Worm (Caenorhabditis elegans) whole organism, young adult: ENCODE results near the gene F56D6.14.

Experiments
- B0035.1 ChIP-seq: sonication (generic microtip); optimal IDR thresholded peaks from 2 replicates; lab custom pipeline; 2016; ENCODE audit warnings: missing genetic modification characterization, mild to moderate bottlenecking, missing compliant biosample characterization, missing genotype, missing genetic modification reagents
- F33H1.4 ChIP-seq: fragments of 200-800 bp; sonication (Bioruptor generic); IDR thresholded peaks from 2 replicates; pipeline ENCODE4 v1.3.6; 2022; ENCODE audit warnings: missing genetic modification reagents, missing genetic modification characterization, missing compliant biosample characterization
- F37B4.10 ChIP-seq: fragments of 200-800 bp; sonication (Bioruptor generic); IDR thresholded peaks from 2 replicates; pipeline ENCODE4 v1.3.6; 2022; ENCODE audit warnings: missing genetic modification characterization, missing compliant biosample characterization
- F52B5.7 ChIP-seq: sonication (generic microtip); optimal IDR thresholded peaks from 2 replicates; lab custom pipeline; 2016; ENCODE audit warnings: mild to moderate bottlenecking, missing genetic modification characterization, missing compliant biosample characterization
- F55B11.4 ChIP-seq: sonication (generic microtip); optimal IDR thresholded peaks from 2 replicates; lab custom pipeline; 2016; ENCODE audit warnings: missing compliant biosample characterization, missing genetic modification characterization, borderline replicate concordance; ENCODE audit not compliant: insufficient read depth
- K12H6.12 ChIP-seq: fragments of 200-800 bp; sonication (Bioruptor generic); optimal IDR thresholded peaks from 2 replicates; lab custom pipeline; 2018; ENCODE audit warnings: mild to moderate bottlenecking, missing genetic modification characterization, missing compliant biosample characterization
- Y53F4B.3 ChIP-seq: fragments of 200-800 bp; sonication (Bioruptor generic); IDR thresholded peaks from 2 replicates; pipeline ENCODE4 v1.3.6; 2022; ENCODE audit warnings: missing genetic modification reagents, missing genetic modification characterization, missing compliant biosample characterization
- ama-1 ChIP-seq, 3 experiments: fragments of 150-350 bp in 1 of 3; sonication (generic microtip) in 2 of 3; optimal IDR thresholded peaks; 2 replicates each; lab custom pipeline; 2014 to 2018; ENCODE audit warnings: missing biosample characterization in 2 of 3, missing genetic modification characterization in 2 of 3, missing genetic modification reagents in 2 of 3
- athp-1 ChIP-seq: sonication (generic microtip); optimal IDR thresholded peaks from 2 replicates; lab custom pipeline; 2017; ENCODE audit warnings: mild to moderate bottlenecking, missing genetic modification characterization, missing compliant biosample characterization
- attf-5 ChIP-seq: fragments of 200-800 bp; sonication (Bioruptor generic); optimal IDR thresholded peaks from 2 replicates; lab custom pipeline; 2018; ENCODE audit warnings: mild to moderate bottlenecking, missing genetic modification characterization, missing compliant biosample characterization
- bed-2 ChIP-seq: fragments of 200-800 bp; sonication (Bioruptor generic); IDR thresholded peaks from 2 replicates; pipeline ENCODE4 v1.3.6; 2022; ENCODE audit warnings: missing genetic modification reagents, missing genetic modification characterization, missing compliant biosample characterization
- cebp-1 ChIP-seq, 2 experiments: fragments of 200-800 bp in 1 of 2; sonication (Bioruptor generic) in 1 of 2; sonication (generic microtip) in 1 of 2; IDR thresholded peaks in 1 of 2; optimal IDR thresholded peaks in 1 of 2; 2 replicates each; pipeline versions ENCODE4 v1.3.6 to Lab custom; 2017 to 2022; ENCODE audit warnings: missing compliant biosample characterization in 2 of 2, missing genetic modification characterization in 2 of 2, mild to moderate bottlenecking in 1 of 2, missing genetic modification reagents in 1 of 2, moderate library complexity in 1 of 2
- ceh-79 ChIP-seq: sonication (generic microtip); optimal IDR thresholded peaks from 2 replicates; lab custom pipeline; 2017; ENCODE audit warnings: mild to moderate bottlenecking, missing genetic modification characterization, missing compliant biosample characterization
- dpff-1 ChIP-seq: sonication (generic microtip); optimal IDR thresholded peaks from 2 replicates; lab custom pipeline; 2017; ENCODE audit warnings: mild to moderate bottlenecking, missing genetic modification characterization, missing compliant biosample characterization
- dpl-1 ChIP-seq: fragments of 150-350 bp; optimal IDR thresholded peaks from 2 replicates; lab custom pipeline; 2014; ENCODE audit warnings: missing biosample characterization, missing genetic modification reagents, missing genetic modification characterization
- fkh-3 ChIP-seq: sonication (generic microtip); optimal IDR thresholded peaks from 2 replicates; lab custom pipeline; 2016; ENCODE audit warnings: mild to moderate bottlenecking, missing genetic modification characterization, missing compliant biosample characterization
- him-1 ChIP-seq: sonication (generic microtip); optimal IDR thresholded peaks from 2 replicates; lab custom pipeline; 2016; ENCODE audit warnings: missing genotype, missing genetic modification reagents, missing genetic modification characterization, missing compliant biosample characterization
- hsf-1 ChIP-seq: fragments of 200-800 bp; sonication (Bioruptor generic); IDR thresholded peaks from 2 replicates; pipeline ENCODE4 v1.3.6; 2022; ENCODE audit warnings: missing genetic modification reagents, missing genetic modification characterization, missing compliant biosample characterization
- lin-40 ChIP-seq: sonication (generic microtip); optimal IDR thresholded peaks from 2 replicates; lab custom pipeline; 2016; ENCODE audit warnings: missing genetic modification characterization, mild to moderate bottlenecking, missing compliant biosample characterization, missing genotype, missing genetic modification reagents
- lsy-27 ChIP-seq: sonication (generic microtip); optimal IDR thresholded peaks from 2 replicates; lab custom pipeline; 2017; ENCODE audit warnings: missing genetic modification characterization, mild to moderate bottlenecking, missing compliant biosample characterization, antibody characterized with exemption, missing genotype, borderline replicate concordance; ENCODE audit not compliant: insufficient read depth
- madf-3 ChIP-seq: fragments of 200-800 bp; sonication (Bioruptor generic); IDR thresholded peaks from 2 replicates; pipeline ENCODE4 v1.3.6; 2022; ENCODE audit warnings: missing genetic modification reagents, missing genetic modification characterization, missing compliant biosample characterization
- mes-4 ChIP-seq: sonication (generic microtip); optimal IDR thresholded peaks from 2 replicates; lab custom pipeline; 2016; ENCODE audit warnings: missing genotype, missing genetic modification characterization, missing compliant biosample characterization
- nfya-2 ChIP-seq: fragments of 200-800 bp; sonication (Bioruptor generic); IDR thresholded peaks from 2 replicates; pipeline ENCODE4 v1.3.6; 2022; ENCODE audit warnings: missing genetic modification reagents, missing genetic modification characterization, missing compliant biosample characterization
- nhr-80 ChIP-seq: sonication (generic microtip); optimal IDR thresholded peaks from 2 replicates; lab custom pipeline; 2016; ENCODE audit warnings: missing genetic modification characterization, missing compliant biosample characterization
- snpc-3.4 ChIP-seq: sonication (generic microtip); optimal IDR thresholded peaks from 2 replicates; lab custom pipeline; 2017; ENCODE audit warnings: missing genetic modification characterization, mild to moderate bottlenecking, missing compliant biosample characterization, antibody characterized with exemption, moderate library complexity, missing genotype, missing genetic modification reagents
- sptf-2 ChIP-seq: fragments of 200-800 bp; sonication (Bioruptor generic); optimal IDR thresholded peaks from 2 replicates; lab custom pipeline; 2018; ENCODE audit warnings: mild to moderate bottlenecking, missing genetic modification characterization, missing compliant biosample characterization
- tbp1 ChIP-seq: fragments of 200-800 bp; sonication (Bioruptor generic); optimal IDR thresholded peaks from 2 replicates; lab custom pipeline; 2018; ENCODE audit warnings: mild to moderate bottlenecking, missing genetic modification characterization, missing compliant biosample characterization
- ztf-18 ChIP-seq: sonication (generic microtip); optimal IDR thresholded peaks from 2 replicates; lab custom pipeline; 2016; ENCODE audit warnings: missing genotype, mild to moderate bottlenecking, missing genetic modification characterization, missing compliant biosample characterization
- ztf-3 ChIP-seq: fragments of 200-800 bp; sonication (Bioruptor generic); optimal IDR thresholded peaks from 2 replicates; lab custom pipeline; 2018; ENCODE audit warnings: mild to moderate bottlenecking, missing genetic modification characterization, missing compliant biosample characterization

F56D6.14 gene

DNA sequence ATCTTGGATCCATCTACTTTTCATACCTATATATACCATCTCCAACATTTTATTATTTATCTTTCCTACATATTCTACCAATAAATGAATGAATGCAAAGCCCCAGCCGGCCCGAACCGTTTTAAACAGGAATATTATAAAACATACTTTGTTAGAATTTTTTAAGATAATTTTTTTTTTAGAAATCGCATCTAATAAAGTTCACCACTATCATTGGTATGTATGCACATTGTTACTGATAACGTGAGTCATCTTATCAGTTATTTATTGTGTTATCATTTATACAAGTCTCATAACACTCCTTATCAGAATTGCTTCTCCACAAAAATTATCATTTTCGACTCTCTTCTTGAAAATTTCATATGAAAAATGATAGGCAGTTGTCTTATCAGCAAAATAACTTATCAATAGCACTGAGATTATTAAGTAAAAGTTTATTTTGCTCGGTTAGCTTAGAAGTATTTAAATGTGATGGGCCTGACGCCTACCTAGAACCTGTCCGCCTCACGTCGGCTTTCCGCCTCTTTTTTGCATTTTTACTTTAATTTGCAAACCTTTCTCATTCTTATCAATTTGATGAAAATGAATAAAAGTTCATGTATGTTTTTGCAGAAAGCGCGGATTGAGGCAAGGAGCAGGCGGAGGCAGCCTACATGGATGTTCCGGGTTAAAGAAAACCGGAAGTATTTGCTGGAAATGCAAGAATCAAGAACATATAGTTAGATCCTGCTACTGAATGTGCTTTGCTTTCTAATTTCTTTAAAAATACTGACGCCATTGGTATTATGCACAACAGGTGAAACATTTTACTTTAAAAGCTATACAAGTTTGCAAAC is 17.6 kb upstream of the F56D6.14 start, which contains the start of gene srz-62 (continued):
- TF ChIP-seq tbp1 (GFP tag; lab: Kevin White, UChicago): peak; percentile 17
- TF ChIP-seq sptf-2 (GFP tag; lab: Kevin White, UChicago): no peak
- no peak for TF ChIP-seq mes-4 (tag; lab: Kevin White, UChicago)
- TF ChIP-seq F55B11.4 (tag; lab: Kevin White, UChicago): no peak
- no peak for TF ChIP-seq K12H6.12

DNA sequence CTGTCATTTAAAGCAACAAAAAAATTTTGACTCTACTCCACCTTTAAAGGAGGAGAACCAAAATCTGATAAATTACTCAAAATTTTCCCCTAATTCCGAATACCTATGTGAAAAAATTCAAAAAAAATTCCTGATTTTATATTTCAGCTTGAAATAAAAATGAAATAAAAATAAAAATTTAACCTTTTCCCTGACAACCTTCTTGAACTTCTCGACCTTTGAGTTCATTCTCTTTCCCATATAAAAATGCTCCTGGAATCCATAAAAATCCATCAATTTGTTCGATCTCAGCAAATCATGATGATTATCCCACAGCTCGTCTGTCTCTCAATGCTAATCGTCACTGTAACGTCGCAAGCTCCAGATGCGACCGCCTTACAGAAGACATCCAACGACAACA is 14.6 kb upstream of the F56D6.14 start, which contains the start of gene F56D6.6:
Gene F56D6.6, plus strand, starts transcription at position 301 of the 400 bp plus-strand sequence.
- no peak for TF ChIP-seq tbp1 (GFP tag; lab: Kevin White, UChicago)
- TF ChIP-seq nhr-80 (tag; lab: Kevin White, UChicago): no peak
- no peak for TF ChIP-seq attf-5
- TF ChIP-seq dpl-1 (GFP tag; lab: Kevin White, UChicago): no peak
- TF ChIP-seq F33H1.4 (GFP tag; lab: Robert Waterston, UW): no peak

DNA sequence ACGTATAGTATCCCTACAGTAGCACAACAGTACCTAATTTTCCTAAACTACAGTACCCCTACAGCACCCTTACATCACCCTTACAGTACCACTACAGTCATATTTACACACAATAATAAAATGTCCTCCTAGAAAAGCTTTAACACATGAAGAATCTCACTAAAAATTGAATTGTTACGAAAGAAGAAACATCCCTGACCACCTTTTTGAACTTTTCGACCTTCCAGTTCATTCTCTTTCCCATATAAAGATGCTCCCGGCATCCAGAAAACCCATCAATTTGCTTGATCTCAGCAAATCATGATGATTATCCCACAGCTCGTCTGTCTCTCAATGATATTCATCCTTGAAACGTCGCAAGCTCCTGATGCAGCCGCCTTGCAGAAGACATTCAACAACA is 12.9 kb upstream of the F56D6.14 start, which contains the start of gene F56D6.21:
Gene F56D6.21, plus strand, starts transcription at position 301 of the 400 bp plus-strand sequence.
- TF ChIP-seq ama-1 (optimal IDR thresholded peaks at IDR 0.05; lab: Kevin White, UChicago) (no peak), ama-1 (GFP tag; optimal IDR thresholded peaks at IDR 0.05; lab: Kevin White, UChicago) (no peak), cebp-1 (GFP tag; IDR thresholded peaks at IDR 0.05; lab: Robert Waterston, UW) (no peak), cebp-1 (tag; optimal IDR thresholded peaks at IDR 0.05; lab: Kevin White, UChicago) (no peak), B0035.1 (tag; lab: Kevin White, UChicago) (no peak), nfya-2 (GFP tag; lab: Robert Waterston, UW) (no peak), F37B4.10 (GFP tag; lab: Robert Waterston, UW) (no peak), dpff-1 (tag; lab: Kevin White, UChicago) (no peak), bed-2 (GFP tag; lab: Robert Waterston, UW) (no peak), ztf-3 (no peak), ztf-18 (tag; lab: Kevin White, UChicago) (no peak), lsy-27 (tag; lab: Kevin White, UChicago) (no peak), athp-1 (tag; lab: Kevin White, UChicago) (no peak), hsf-1 (GFP tag; lab: Robert Waterston, UW) (no peak), snpc-3.4 (tag; lab: Kevin White, UChicago) (no peak), ceh-79 (tag; lab: Kevin White, UChicago) (no peak), Y53F4B.3 (GFP tag; lab: Robert Waterston, UW) (no peak)

DNA sequence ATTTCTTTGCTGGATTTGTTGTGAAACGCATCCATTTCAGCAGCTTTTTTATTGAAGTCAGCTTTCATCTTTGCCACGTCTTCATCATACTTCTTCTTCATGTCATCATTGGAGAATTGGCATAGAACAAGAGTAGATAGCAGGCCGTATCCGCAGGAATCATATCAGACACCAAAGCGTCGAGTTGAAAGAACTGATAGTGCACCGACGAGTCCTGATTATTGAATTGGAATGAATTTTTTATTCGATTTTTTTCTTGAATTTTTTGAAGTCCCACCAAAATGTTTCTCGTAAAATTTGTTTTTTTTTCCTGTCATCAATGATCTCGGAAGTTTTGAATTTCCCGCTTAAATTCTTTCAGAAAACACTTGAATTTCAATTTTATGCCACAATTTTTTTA is 11.1 kb upstream of the F56D6.14 start, which contains the start of gene F56D6.11:
Gene F56D6.11, minus strand, starts transcription at position 101 of the 400 bp plus-strand sequence.
- TF ChIP-seq lin-40 (tag; lab: Kevin White, UChicago): no peak
- no peak for TF ChIP-seq attf-5
- TF ChIP-seq madf-3: no peak
- TF ChIP-seq F52B5.7: no peak
- no peak for TF ChIP-seq fkh-3 (tag; lab: Kevin White, UChicago)
- TF ChIP-seq him-1 (tag; lab: Kevin White, UChicago): no peak
